Worm (Caenorhabditis elegans) whole organism, mixed stage, embryonic: ENCODE measurements around the gene T28C12.6.

Source experiments
- bed-3 ChIP-seq: fragments of 200-800 bp; sonication (Bioruptor generic); optimal IDR thresholded peaks from 3 replicates; lab custom pipeline; 2018; ENCODE audit warnings: mild to moderate bottlenecking, missing genetic modification characterization, moderate library complexity, missing compliant biosample characterization
- blmp-1 ChIP-seq: fragments of 150-350 bp; optimal IDR thresholded peaks from 2 replicates; lab custom pipeline; 2014; ENCODE audit warnings: missing biosample characterization, missing genetic modification characterization
- ceh-39 ChIP-seq: fragments of 150-350 bp; optimal IDR thresholded peaks from 2 replicates; lab custom pipeline; 2014; ENCODE audit warnings: missing biosample characterization, missing genetic modification characterization
- ceh-43 ChIP-seq: fragments of 200-800 bp; sonication (Bioruptor generic); optimal IDR thresholded peaks from 2 replicates; lab custom pipeline; 2018; ENCODE audit warnings: mild to moderate bottlenecking, missing genetic modification characterization, moderate library complexity, missing compliant biosample characterization
- ceh-83 ChIP-seq: fragments of 200-800 bp; sonication (Bioruptor generic); optimal IDR thresholded peaks from 2 replicates; lab custom pipeline; 2018; ENCODE audit warnings: mild to moderate bottlenecking, missing genetic modification characterization, missing compliant biosample characterization
- ces-1 ChIP-seq: fragments of 150-350 bp; optimal IDR thresholded peaks from 2 replicates; lab custom pipeline; 2014; ENCODE audit warnings: missing biosample characterization, missing genetic modification reagents, missing genetic modification characterization
- cnd-1 ChIP-seq: fragments of 200-800 bp; sonication (Bioruptor generic); optimal IDR thresholded peaks from 2 replicates; lab custom pipeline; 2018; ENCODE audit warnings: mild to moderate bottlenecking, missing genetic modification characterization, missing compliant biosample characterization
- drap-1 ChIP-seq: fragments of 200-800 bp; sonication (Bioruptor generic); optimal IDR thresholded peaks from 3 replicates; lab custom pipeline; 2018; ENCODE audit warnings: mild to moderate bottlenecking, missing genetic modification characterization, missing compliant biosample characterization
- elt-1 ChIP-seq: sonication (generic microtip); optimal IDR thresholded peaks from 2 replicates; lab custom pipeline; 2017; ENCODE audit warnings: missing genetic modification characterization, mild to moderate bottlenecking, missing compliant biosample characterization, antibody characterized with exemption, moderate library complexity, borderline replicate concordance; ENCODE audit not compliant: insufficient read depth
- elt-3 ChIP-seq: fragments of 150-350 bp; optimal IDR thresholded peaks from 2 replicates; lab custom pipeline; 2014; ENCODE audit warnings: missing biosample characterization, missing genetic modification characterization
- flh-1 ChIP-seq: fragments of 200-800 bp; sonication (Bioruptor generic); optimal IDR thresholded peaks from 2 replicates; lab custom pipeline; 2018; ENCODE audit warnings: mild to moderate bottlenecking, missing genetic modification characterization, moderate library complexity, missing compliant biosample characterization
- ham-2 ChIP-seq: fragments of 200-800 bp; sonication (Bioruptor generic); optimal IDR thresholded peaks from 2 replicates; lab custom pipeline; 2018; ENCODE audit warnings: mild to moderate bottlenecking, missing genetic modification characterization, missing compliant biosample characterization
- lin-13 ChIP-seq: fragments of 150-350 bp; optimal IDR thresholded peaks from 2 replicates; lab custom pipeline; 2014; ENCODE audit warnings: missing biosample characterization, missing genetic modification characterization
- lin-32 ChIP-seq: fragments of 200-800 bp; sonication (Bioruptor generic); optimal IDR thresholded peaks from 2 replicates; lab custom pipeline; 2018; ENCODE audit warnings: mild to moderate bottlenecking, missing genetic modification characterization, missing compliant biosample characterization
- lsy-2 ChIP-seq: fragments of 150-350 bp; optimal IDR thresholded peaks from 2 replicates; lab custom pipeline; 2014; ENCODE audit warnings: missing biosample characterization, missing genetic modification characterization
- mab-5 ChIP-seq: fragments of 150-350 bp; optimal IDR thresholded peaks from 2 replicates; lab custom pipeline; 2014; ENCODE audit warnings: missing biosample characterization, missing genetic modification characterization
- mep-1 ChIP-seq: fragments of 150-350 bp; optimal IDR thresholded peaks from 2 replicates; lab custom pipeline; 2017; ENCODE audit warnings: missing biosample characterization, missing genetic modification reagents, missing genetic modification characterization, inconsistent platforms
- nhr-12 ChIP-seq: fragments of 150-350 bp; optimal IDR thresholded peaks from 2 replicates; lab custom pipeline; 2014; ENCODE audit warnings: missing biosample characterization, missing genetic modification characterization
- nhr-2 ChIP-seq: fragments of 150-350 bp; optimal IDR thresholded peaks from 2 replicates; lab custom pipeline; 2014; ENCODE audit warnings: missing biosample characterization, missing genetic modification characterization
- nhr-237 ChIP-seq: fragments of 150-350 bp; optimal IDR thresholded peaks from 2 replicates; lab custom pipeline; 2014; ENCODE audit warnings: missing biosample characterization, missing genetic modification characterization
- nhr-28 ChIP-seq: fragments of 150-350 bp; optimal IDR thresholded peaks from 2 replicates; lab custom pipeline; 2014; ENCODE audit warnings: missing biosample characterization, missing genetic modification characterization
- pha-4 ChIP-seq: fragments of 150-350 bp; optimal IDR thresholded peaks from 2 replicates; lab custom pipeline; 2018; ENCODE audit warnings: missing biosample characterization, missing genetic modification reagents, missing genetic modification characterization
- sem-2 ChIP-seq: fragments of 200-800 bp; sonication (Bioruptor generic); optimal IDR thresholded peaks from 2 replicates; lab custom pipeline; 2018; ENCODE audit warnings: mild to moderate bottlenecking, missing genetic modification characterization, missing compliant biosample characterization
- snpc-4 ChIP-seq: fragments of 150-350 bp; optimal IDR thresholded peaks from 2 replicates; lab custom pipeline; 2014; ENCODE audit warnings: missing biosample characterization, missing genetic modification characterization
- sptf-1 ChIP-seq: sonication (generic microtip); optimal IDR thresholded peaks from 2 replicates; lab custom pipeline; 2017; ENCODE audit warnings: mild to moderate bottlenecking, missing genetic modification characterization, moderate library complexity, missing compliant biosample characterization
- unc-120 ChIP-seq: sonication (generic microtip); optimal IDR thresholded peaks from 2 replicates; lab custom pipeline; 2017; ENCODE audit warnings: missing genetic modification characterization, missing compliant biosample characterization; ENCODE audit not compliant: poor library complexity, severe bottlenecking
- unc-39 ChIP-seq: fragments of 150-350 bp; optimal IDR thresholded peaks from 2 replicates; lab custom pipeline; 2014; ENCODE audit warnings: missing biosample characterization, missing genetic modification characterization
- unc-62 ChIP-seq: fragments of 150-350 bp; optimal IDR thresholded peaks from 2 replicates; lab custom pipeline; 2014; ENCODE audit warnings: missing biosample characterization, missing genetic modification reagents, missing genetic modification characterization
- zip-8 ChIP-seq: fragments of 150-350 bp; optimal IDR thresholded peaks from 2 replicates; lab custom pipeline; 2014; ENCODE audit warnings: missing biosample characterization, missing genetic modification characterization
- ztf-11 ChIP-seq: fragments of 150-350 bp; optimal IDR thresholded peaks from 2 replicates; lab custom pipeline; 2014; ENCODE audit warnings: missing biosample characterization, missing genetic modification characterization

T28C12.6 gene

ce11 chrV:6336108-6336507 is at the start of gene T28C12.6:
TSS of gene T28C12.6 (minus strand) at chrV:6336119.
- no peak for TF ChIP-seq lsy-2
- TF ChIP-seq ces-1 (GFP tag; lab: Kevin White, UChicago): no peak
- no peak for TF ChIP-seq unc-62 (GFP tag; lab: Kevin White, UChicago)
- TF ChIP-seq nhr-2 (tag; lab: Kevin White, UChicago): no peak
- no peak for TF ChIP-seq zip-8 (tag; lab: Kevin White, UChicago)
- TF ChIP-seq flh-1 (GFP tag; lab: Kevin White, UChicago): no peak
- no peak for TF ChIP-seq ceh-43 (GFP tag; lab: Kevin White, UChicago)
- no peak for TF ChIP-seq drap-1 (GFP tag; lab: Kevin White, UChicago)
- TF ChIP-seq nhr-237 (tag; lab: Kevin White, UChicago): no peak
- TF ChIP-seq sptf-1 (tag; lab: Kevin White, UChicago): no peak
- no peak for TF ChIP-seq mep-1
- no peak for TF ChIP-seq lin-13 (tag; lab: Kevin White, UChicago)
- no peak for TF ChIP-seq bed-3 (GFP tag; lab: Kevin White, UChicago)
- no peak for TF ChIP-seq elt-3
- TF ChIP-seq unc-120 (tag; lab: Kevin White, UChicago): no peak
- no peak for TF ChIP-seq lin-32
- no peak for TF ChIP-seq nhr-28 (tag; lab: Kevin White, UChicago)

- no peak for TF ChIP-seq ceh-83
- no peak for TF ChIP-seq drap-1 (GFP tag; lab: Kevin White, UChicago)
- TF ChIP-seq lin-13 (tag; lab: Kevin White, UChicago): no peak
- no peak for TF ChIP-seq sptf-1 (tag; lab: Kevin White, UChicago)
- no peak for TF ChIP-seq ces-1 (GFP tag; lab: Kevin White, UChicago)
- no peak for TF ChIP-seq ham-2 (GFP tag; lab: Kevin White, UChicago)
These were observed 38.9 kb upstream of the T28C12.6 start, which contains the start of gene F13H6.5 for ce11 chrV:6374844-6375243. TSS of gene F13H6.5 (minus strand) at chrV:6374944.

- no peak for TF ChIP-seq sem-2 (GFP tag; lab: Kevin White, UChicago)
- no peak for TF ChIP-seq drap-1 (GFP tag; lab: Kevin White, UChicago)
- no peak for TF ChIP-seq blmp-1 (tag; lab: Kevin White, UChicago)
- TF ChIP-seq cnd-1 (tag; lab: Kevin White, UChicago): no peak
- TF ChIP-seq ztf-11 (tag; lab: Kevin White, UChicago): no peak
- no peak for TF ChIP-seq ceh-43 (GFP tag; lab: Kevin White, UChicago)
- no peak for TF ChIP-seq ceh-39
- TF ChIP-seq sptf-1 (tag; lab: Kevin White, UChicago): no peak
These were observed 32.6 kb upstream of the T28C12.6 start for ce11 chrV:6368494-6368893.

- TF ChIP-seq elt-1: no peak
- no peak for TF ChIP-seq bed-3 (GFP tag; lab: Kevin White, UChicago)
- TF ChIP-seq ceh-83: no peak
- TF ChIP-seq ztf-11 (tag; lab: Kevin White, UChicago): no peak
- no peak for TF ChIP-seq lin-13 (tag; lab: Kevin White, UChicago)
- TF ChIP-seq nhr-237 (tag; lab: Kevin White, UChicago): no peak
- TF ChIP-seq mab-5 (tag; lab: Kevin White, UChicago): no peak
- no peak for TF ChIP-seq pha-4 (tag; lab: Kevin White, UChicago)
- no peak for TF ChIP-seq lsy-2
- TF ChIP-seq snpc-4 (tag; lab: Kevin White, UChicago): no peak
- TF ChIP-seq ham-2 (GFP tag; lab: Kevin White, UChicago): no peak
- no peak for TF ChIP-seq nhr-12
These were observed 29.7 kb upstream of the T28C12.6 start, which contains the start of gene cest-33 for ce11 chrV:6365597-6365996. TSS of gene cest-33 (minus strand) at chrV:6365671.

- TF ChIP-seq blmp-1 (tag; lab: Kevin White, UChicago) (no peak), bed-3 (GFP tag; lab: Kevin White, UChicago) (no peak), ham-2 (GFP tag; lab: Kevin White, UChicago) (no peak), ceh-83 (no peak), unc-39 (no peak), mep-1 (no peak), cnd-1 (tag; lab: Kevin White, UChicago) (no peak), ztf-11 (tag; lab: Kevin White, UChicago) (no peak)
These were observed 28.9 kb upstream of the T28C12.6 start for ce11 chrV:6364806-6365205.
